Fruit fly (Drosophila melanogaster) whole organism, embryonic: ENCODE measurements around the gene CG16854.

Source experiments
- CG10654 ChIP-seq: fragments of 200-800 bp; sonication (Bioruptor generic); optimal IDR thresholded peaks from 2 replicates; lab custom pipeline; 2016; ENCODE audit warnings: missing biosample characterization, missing genetic modification characterization
- CG11695 ChIP-seq: fragments of 200-800 bp; sonication (Bioruptor generic); IDR thresholded peaks from 3 replicates; pipeline ENCODE4 v1.3.6; 2022; ENCODE audit warnings: missing biosample characterization, missing genetic modification characterization
- CG12299 ChIP-seq: fragments of 200-800 bp; sonication (Bioruptor generic); optimal IDR thresholded peaks from 2 replicates; lab custom pipeline; 2018; ENCODE audit warnings: missing biosample characterization, mild to moderate bottlenecking, missing genetic modification characterization
- CG12391 ChIP-seq: fragments of 200-800 bp; sonication (Bioruptor generic); optimal IDR thresholded peaks from 3 replicates; lab custom pipeline; 2018; ENCODE audit warnings: missing biosample characterization, mild to moderate bottlenecking, missing genetic modification characterization, moderate library complexity
- CG14441 ChIP-seq: fragments of 200-800 bp; sonication (Bioruptor generic); IDR thresholded peaks from 2 replicates; pipeline ENCODE4 v1.3.6; 2022; ENCODE audit warnings: missing biosample characterization, missing genetic modification characterization
- CG14667 ChIP-seq: fragments of 200-800 bp; sonication (Bioruptor generic); IDR thresholded peaks from 2 replicates; pipeline ENCODE4 v1.3.6; 2022; ENCODE audit warnings: missing biosample characterization, missing genetic modification characterization
- CG1529 ChIP-seq: fragments of 200-800 bp; sonication (Bioruptor generic); optimal IDR thresholded peaks from 3 replicates; lab custom pipeline; 2018; ENCODE audit warnings: missing biosample characterization, missing genetic modification characterization
- CG16815 ChIP-seq: fragments of 200-800 bp; sonication (Bioruptor generic); optimal IDR thresholded peaks from 3 replicates; lab custom pipeline; 2017; ENCODE audit warnings: missing biosample characterization, mild to moderate bottlenecking, missing genetic modification characterization
- CG17328 ChIP-seq: fragments of 200-800 bp; sonication (Bioruptor generic); IDR thresholded peaks from 2 replicates; pipeline ENCODE4 v1.3.6; 2022; ENCODE audit warnings: missing biosample characterization, missing genetic modification characterization
- CG2120 ChIP-seq: fragments of 200-800 bp; sonication (Bioruptor generic); optimal IDR thresholded peaks from 3 replicates; lab custom pipeline; 2016; ENCODE audit warnings: missing biosample characterization, missing genetic modification characterization
- CG2199 ChIP-seq: fragments of 200-800 bp; sonication (Bioruptor generic); IDR thresholded peaks from 3 replicates; pipeline ENCODE4 v1.3.6; 2022; ENCODE audit warnings: missing biosample characterization, missing genetic modification characterization
- CG30403 ChIP-seq: fragments of 200-800 bp; sonication (Bioruptor generic); optimal IDR thresholded peaks from 3 replicates; lab custom pipeline; 2016; ENCODE audit warnings: missing biosample characterization, missing genetic modification characterization
- CG33213 ChIP-seq: fragments of 200-800 bp; sonication (Bioruptor generic); optimal IDR thresholded peaks from 3 replicates; lab custom pipeline; 2016; ENCODE audit warnings: missing biosample characterization, missing genetic modification characterization
- CG43689 ChIP-seq: fragments of 200-800 bp; sonication (Bioruptor generic); IDR thresholded peaks from 2 replicates; pipeline ENCODE4 v1.3.6; 2022; ENCODE audit warnings: missing biosample characterization, missing genetic modification characterization
- CG4424 ChIP-seq: fragments of 200-800 bp; sonication (Bioruptor generic); optimal IDR thresholded peaks from 3 replicates; lab custom pipeline; 2016; ENCODE audit warnings: missing biosample characterization, missing genetic modification characterization
- CG4617 ChIP-seq: fragments of 200-800 bp; sonication (Bioruptor generic); optimal IDR thresholded peaks from 3 replicates; lab custom pipeline; 2016; ENCODE audit warnings: missing biosample characterization, missing genetic modification characterization, borderline replicate concordance
- CG7372 ChIP-seq: fragments of 200-800 bp; sonication (Bioruptor generic); IDR thresholded peaks from 2 replicates; pipeline ENCODE4 v1.3.6; 2022; ENCODE audit warnings: missing biosample characterization, missing genetic modification characterization
- CG9817 ChIP-seq: fragments of 200-800 bp; sonication (Bioruptor generic); optimal IDR thresholded peaks from 2 replicates; lab custom pipeline; 2018; ENCODE audit warnings: missing biosample characterization, mild to moderate bottlenecking, missing genetic modification characterization, moderate library complexity
- CG9876 ChIP-seq: fragments of 200-800 bp; sonication (Bioruptor generic); optimal IDR thresholded peaks from 2 replicates; lab custom pipeline; 2016; ENCODE audit warnings: missing biosample characterization, missing genetic modification characterization
- CG9932 ChIP-seq: fragments of 200-800 bp; sonication (Bioruptor generic); IDR thresholded peaks from 2 replicates; pipeline ENCODE4 v1.3.6; 2022; ENCODE audit warnings: missing biosample characterization, missing genetic modification characterization
- CHES-1-like ChIP-seq: fragments of 200-800 bp; sonication (Bioruptor generic); optimal IDR thresholded peaks from 2 replicates; lab custom pipeline; 2016; ENCODE audit warnings: missing biosample characterization, missing genetic modification characterization
- CTCF ChIP-seq: fragments of 200-800 bp; sonication (Bioruptor generic); optimal IDR thresholded peaks from 2 replicates; lab custom pipeline; 2017; ENCODE audit warnings: missing biosample characterization, mild to moderate bottlenecking, missing genetic modification characterization, moderate library complexity
- E2f1 ChIP-seq: fragments of 200-800 bp; sonication (Bioruptor generic); IDR thresholded peaks from 2 replicates; pipeline ENCODE4 v1.3.6; 2022; ENCODE audit warnings: missing biosample characterization, missing genetic modification characterization
- ERR ChIP-seq: fragments of 200-800 bp; sonication (Bioruptor generic); optimal IDR thresholded peaks from 2 replicates; lab custom pipeline; 2016; ENCODE audit warnings: missing biosample characterization, missing genetic modification characterization
- Elba2 ChIP-seq: fragments of 200-800 bp; sonication (Bioruptor generic); optimal IDR thresholded peaks from 3 replicates; lab custom pipeline; 2016; ENCODE audit warnings: missing biosample characterization, missing genetic modification characterization
- Ets65A ChIP-seq: fragments of 200-800 bp; sonication (Bioruptor generic); peaks from one replicate; lab custom pipeline; 2016; ENCODE audit warnings: missing biosample characterization, missing genetic modification characterization
- GATAe ChIP-seq: fragments of 200-800 bp; sonication (Bioruptor generic); conservative IDR thresholded peaks from 2 replicates; pipeline ENCODE4 v1.3.6; 2022; ENCODE audit warnings: missing biosample characterization, missing genetic modification characterization
- Hr78 ChIP-seq, 2 experiments: fragments of 200-800 bp in 1 of 2; fragments of >200 bp in 1 of 2; sonication (Bioruptor generic) in 1 of 2; optimal IDR thresholded peaks; 2 replicates each; lab custom pipeline; 2017 to 2019; ENCODE audit warnings: missing biosample characterization in 2 of 2, missing genetic modification characterization in 2 of 2, mild to moderate bottlenecking in 1 of 2, moderate library complexity in 1 of 2
- Rfx ChIP-seq: fragments of 200-800 bp; sonication (Bioruptor generic); IDR thresholded peaks from 2 replicates; pipeline ENCODE4 v1.3.6; 2022; ENCODE audit warnings: missing biosample characterization, missing genetic modification characterization
- Rx ChIP-seq: fragments of 200-800 bp; sonication (Bioruptor generic); IDR thresholded peaks from 2 replicates; pipeline ENCODE4 v1.3.6; 2022; ENCODE audit warnings: missing biosample characterization, missing genetic modification characterization
- Taf1 ChIP-seq: fragments of 200-800 bp; sonication (Bioruptor generic); IDR thresholded peaks from 2 replicates; pipeline ENCODE4 v1.3.6; 2022; ENCODE audit warnings: missing biosample characterization, missing genetic modification characterization
- YL-1 ChIP-seq: fragments of 200-800 bp; sonication (Bioruptor generic); optimal IDR thresholded peaks from 3 replicates; lab custom pipeline; 2017; ENCODE audit warnings: missing biosample characterization, mild to moderate bottlenecking, missing genetic modification characterization
- cg ChIP-seq: fragments of 200-800 bp; sonication (Bioruptor generic); optimal IDR thresholded peaks from 3 replicates; lab custom pipeline; 2019; ENCODE audit warnings: missing biosample characterization, mild to moderate bottlenecking, missing genetic modification characterization, moderate library complexity
- chinmo ChIP-seq: fragments of 200-800 bp; sonication (Bioruptor generic); IDR thresholded peaks from 4 replicates; pipeline ENCODE4 v1.3.6; 2022; ENCODE audit warnings: missing biosample characterization, missing genetic modification characterization; ENCODE audit not compliant: partially characterized antibody
- chm ChIP-seq: fragments of 200-800 bp; sonication (Bioruptor generic); IDR thresholded peaks from 2 replicates; pipeline ENCODE4 v1.3.6; 2022; ENCODE audit warnings: missing biosample characterization, missing genetic modification characterization
- croc ChIP-seq: fragments of 200-800 bp; sonication (Bioruptor generic); conservative IDR thresholded peaks from 3 replicates; pipeline ENCODE4 v1.3.6; 2022; ENCODE audit warnings: missing biosample characterization, missing genetic modification characterization
- crol ChIP-seq: fragments of 200-800 bp; sonication (Bioruptor generic); IDR thresholded peaks from 2 replicates; pipeline ENCODE4 v1.3.6; 2022; ENCODE audit warnings: missing biosample characterization, missing genetic modification characterization
- dmrt99B ChIP-seq: fragments of 200-800 bp; sonication (Bioruptor generic); optimal IDR thresholded peaks from 2 replicates; lab custom pipeline; 2018; ENCODE audit warnings: missing biosample characterization, mild to moderate bottlenecking, missing genetic modification characterization, moderate library complexity
- gcm ChIP-seq: fragments of 200-800 bp; sonication (Bioruptor generic); optimal IDR thresholded peaks from 2 replicates; lab custom pipeline; 2019; ENCODE audit warnings: missing biosample characterization, mild to moderate bottlenecking, missing genetic modification characterization, moderate library complexity
- grn ChIP-seq: fragments of 200-800 bp; sonication (Bioruptor generic); optimal IDR thresholded peaks from 3 replicates; lab custom pipeline; 2017; ENCODE audit warnings: missing biosample characterization, missing genetic modification characterization
- hb ChIP-seq: fragments of 200-800 bp; sonication (Bioruptor generic); IDR thresholded peaks from 3 replicates; pipeline ENCODE4 v1.3.6; 2022; ENCODE audit warnings: missing biosample characterization, missing genetic modification characterization; ENCODE audit not compliant: partially characterized antibody
- kni ChIP-seq: fragments of 200-800 bp; sonication (Bioruptor generic); optimal IDR thresholded peaks from 3 replicates; lab custom pipeline; 2017; ENCODE audit warnings: mild to moderate bottlenecking, missing biosample characterization, missing genetic modification reagents, missing genetic modification characterization
- odd ChIP-seq: fragments of 200-800 bp; sonication (Bioruptor generic); optimal IDR thresholded peaks from 2 replicates; lab custom pipeline; 2017; ENCODE audit warnings: missing biosample characterization, mild to moderate bottlenecking, missing genetic modification characterization
- phol ChIP-seq: fragments of 200-800 bp; sonication (Bioruptor generic); optimal IDR thresholded peaks from 3 replicates; lab custom pipeline; 2018; ENCODE audit warnings: missing biosample characterization, mild to moderate bottlenecking, missing genetic modification characterization, moderate library complexity
- pros ChIP-seq: fragments of 200-800 bp; sonication (Bioruptor generic); optimal IDR thresholded peaks from 3 replicates; lab custom pipeline; 2019; ENCODE audit warnings: missing biosample characterization, mild to moderate bottlenecking, missing genetic modification characterization, moderate library complexity
- rib ChIP-seq: fragments of 200-800 bp; sonication (Bioruptor generic); IDR thresholded peaks from 2 replicates; pipeline ENCODE4 v1.3.6; 2022; ENCODE audit warnings: missing biosample characterization, missing genetic modification characterization
- sr ChIP-seq: fragments of 200-800 bp; sonication (Bioruptor generic); IDR thresholded peaks from 3 replicates; pipeline ENCODE4 v1.3.6; 2022; ENCODE audit warnings: missing biosample characterization, missing genetic modification characterization
- stc ChIP-seq: fragments of 200-800 bp; sonication (Bioruptor generic); IDR thresholded peaks from 2 replicates; pipeline ENCODE4 v1.3.6; 2022; ENCODE audit warnings: missing biosample characterization, missing genetic modification characterization
- tio ChIP-seq: fragments of 200-800 bp; sonication (Bioruptor generic); optimal IDR thresholded peaks from 2 replicates; lab custom pipeline; 2017; ENCODE audit warnings: missing biosample characterization, missing genetic modification characterization, inconsistent platforms
- vvl ChIP-seq: fragments of 200-800 bp; sonication (Bioruptor generic); IDR thresholded peaks from 2 replicates; pipeline ENCODE4 v1.3.6; 2022; ENCODE audit warnings: missing biosample characterization, missing genetic modification characterization
- wor ChIP-seq: fragments of 200-800 bp; sonication (Bioruptor generic); IDR thresholded peaks from 2 replicates; pipeline ENCODE4 v1.3.6; 2022; ENCODE audit warnings: missing biosample characterization, missing genetic modification characterization

CG16854 gene

DNA sequence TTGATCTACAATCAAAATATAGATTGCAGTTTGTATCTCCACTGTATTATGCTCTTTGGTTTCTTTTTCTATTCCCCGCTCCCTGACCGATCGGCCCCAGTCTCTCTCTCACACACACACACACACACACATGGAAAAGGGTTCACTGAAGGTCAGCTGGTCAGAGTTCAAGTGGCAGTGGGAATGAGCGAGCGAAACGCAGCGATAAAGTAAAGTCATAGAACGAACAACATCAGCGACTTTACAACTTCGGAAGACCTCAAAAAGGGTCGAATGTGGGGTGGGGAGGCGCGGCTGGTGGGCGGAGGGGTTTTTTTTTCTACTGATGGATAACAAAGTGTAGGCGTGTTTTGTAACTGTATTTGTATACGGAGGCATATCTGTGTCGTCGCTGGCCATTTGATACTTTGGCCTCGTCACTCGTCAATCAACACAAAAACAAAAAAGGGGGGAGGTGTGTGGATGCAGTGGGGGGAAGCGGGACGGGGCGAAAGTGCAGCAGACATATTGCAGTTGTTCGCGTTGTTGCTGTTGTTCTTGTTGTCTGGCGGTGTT is 28.3 kb upstream of the CG16854 start:
- TF ChIP-seq CG4424 (GFP tag; lab: Kevin White, UChicago) (no peak), CG9817 (peak; percentile 70), CG17328 (GFP tag; lab: Robert Waterston, UW) (no peak), Ets65A (GFP tag; lab: Kevin White, UChicago) (peak; percentile 14), CG7372 (no peak), Rfx (GFP tag; lab: Robert Waterston, UW) (no peak), hb (GFP tag; lab: Robert Waterston, UW) (no peak), CG1529 (GFP tag; lab: Kevin White, UChicago) (peak; percentile 14), CG14441 (GFP tag; lab: Robert Waterston, UW) (no peak), CG33213 (no peak), crol (GFP tag; lab: Robert Waterston, UW) (peak; percentile 84), Elba2 (GFP tag; lab: Kevin White, UChicago) (no peak), vvl (GFP tag; lab: Robert Waterston, UW) (0 out of 2 replicates have a peak, but pooled peaks have one; percentile 15), CG43689 (GFP tag; lab: Robert Waterston, UW) (no peak), croc (GFP tag; lab: Robert Waterston, UW) (peak; percentile 51; the same call in 1 of the 3 replicates), phol (tag; lab: Kevin White, UChicago) (no peak), ERR (GFP tag; lab: Kevin White, UChicago) (no peak), Rx (GFP tag; lab: Robert Waterston, UW) (no peak), sr (GFP tag; lab: Robert Waterston, UW) (0 out of 3 replicates have a peak, but pooled peaks have one; percentile 61), CG9876 (GFP tag; lab: Kevin White, UChicago) (no peak), CG2199 (GFP tag; lab: Robert Waterston, UW) (no peak), CG16815 (peak; percentile 35), Taf1 (GFP tag; lab: Robert Waterston, UW) (0 out of 2 replicates have a peak, but pooled peaks have one; percentile 4), wor (0 out of 2 replicates have a peak, but pooled peaks have one; percentile 13), CG12299 (no peak), pros (no peak), CG9932 (GFP tag; lab: Robert Waterston, UW) (0 out of 2 replicates have a peak, but pooled peaks have one; percentile 1), rib (GFP tag; lab: Robert Waterston, UW) (0 out of 2 replicates have a peak, but pooled peaks have one; percentile 6), CG2120 (GFP tag; lab: Kevin White, UChicago) (peak; percentile 47), GATAe (GFP tag; lab: Robert Waterston, UW) (0 out of 2 replicates have a peak, but pooled peaks have one; percentile 7), gcm (GFP tag; lab: Kevin White, UChicago) (peak; percentile 13), CG12391 (tag; lab: Kevin White, UChicago) (no peak), CHES-1-like (GFP tag; lab: Kevin White, UChicago) (no peak), kni (GFP tag; lab: Kevin White, UChicago) (peak; percentile 47), YL-1 (GFP tag; lab: Kevin White, UChicago) (no peak), grn (peak; percentile 19), tio (GFP tag; lab: Kevin White, UChicago) (peak; percentile 64), CG4617 (GFP tag; lab: Kevin White, UChicago) (no peak), E2f1 (GFP tag; lab: Robert Waterston, UW) (0 out of 2 replicates have a peak, but pooled peaks have one; percentile 1), odd (no peak), dmrt99B (tag; lab: Kevin White, UChicago) (no peak), CG10654 (GFP tag; lab: Kevin White, UChicago) (no peak), chinmo (GFP tag; lab: Robert Waterston, UW) (peak; percentile 66; the same call in 1 of the 4 replicates), cg (peak; percentile 75), CG11695 (GFP tag; lab: Robert Waterston, UW) (no peak; the same call in 2 of the 3 replicates), stc (GFP tag; lab: Robert Waterston, UW) (no peak), CTCF (GFP tag; lab: Kevin White, UChicago) (no peak), Hr78 (GFP tag; optimal IDR thresholded peaks at IDR 0.05; lab: Kevin White, UChicago) (peak in 1 of 2 experiments; percentile 100), CG30403 (GFP tag; lab: Kevin White, UChicago) (peak; percentile 2), CG14667 (GFP tag; lab: Robert Waterston, UW) (0 out of 2 replicates have a peak, but pooled peaks have one; percentile 1), chm (GFP tag; lab: Robert Waterston, UW) (no peak)
